Worm (Caenorhabditis elegans) whole organism, L4 larva: ENCODE measurements around the gene ser-7.

ENCODE experiments used
- R02D3.7 ChIP-seq: fragments of 150-350 bp; sonication (generic microtip); optimal IDR thresholded peaks from 3 replicates; lab custom pipeline; 2014; ENCODE audit warnings: missing biosample characterization, missing genetic modification characterization
- T26A8.4 ChIP-seq: fragments of 200-800 bp; sonication (Bioruptor generic); IDR thresholded peaks from 2 replicates; pipeline ENCODE4 v1.3.6; 2022; ENCODE audit warnings: missing genetic modification characterization, missing compliant biosample characterization
- aha-1 ChIP-seq: fragments of 150-350 bp; peaks from one replicate; lab custom pipeline; 2014; ENCODE audit warnings: missing biosample characterization, missing genetic modification characterization
- ama-1 ChIP-seq: fragments of 150-350 bp; optimal IDR thresholded peaks from 2 replicates; lab custom pipeline; 2014; ENCODE audit warnings: inconsistent platforms, mixed read lengths
- ceh-62 ChIP-seq: sonication (generic microtip); optimal IDR thresholded peaks from 2 replicates; lab custom pipeline; 2017; ENCODE audit warnings: missing biosample characterization, missing genetic modification characterization
- ces-1 ChIP-seq: fragments of 150-350 bp; sonication (generic microtip); optimal IDR thresholded peaks from 4 replicates; lab custom pipeline; 2014; ENCODE audit warnings: missing biosample characterization, missing genetic modification reagents, missing genetic modification characterization
- fkh-10 ChIP-seq: fragments of 150-350 bp; optimal IDR thresholded peaks from 2 replicates; lab custom pipeline; 2014; ENCODE audit warnings: missing biosample characterization, missing genetic modification reagents, missing genetic modification characterization
- fos-1 ChIP-seq: fragments of 150-350 bp; optimal IDR thresholded peaks from 2 replicates; lab custom pipeline; 2014; ENCODE audit warnings: missing biosample characterization, missing genetic modification characterization
- hlh-11 ChIP-seq: fragments of 200-800 bp; sonication (Bioruptor generic); optimal IDR thresholded peaks from 2 replicates; lab custom pipeline; 2018; ENCODE audit warnings: mild to moderate bottlenecking, missing genetic modification characterization, missing compliant biosample characterization
- lin-1 ChIP-seq: fragments of 200-800 bp; sonication (Bioruptor generic); IDR thresholded peaks from 2 replicates; pipeline ENCODE4 v1.3.6; 2022; ENCODE audit warnings: missing genetic modification reagents, missing genetic modification characterization, missing compliant biosample characterization
- lsy-2 ChIP-seq, 2 experiments: fragments of 150-350 bp in 1 of 2; sonication (generic microtip) in 1 of 2; optimal IDR thresholded peaks; 2 replicates each; lab custom pipeline; 2014 to 2017; ENCODE audit warnings: missing biosample characterization in 2 of 2, missing genetic modification characterization in 2 of 2
- madf-5 ChIP-seq, 2 experiments: fragments of 200-800 bp; sonication (Bioruptor generic); IDR thresholded peaks; 2 replicates each; pipeline ENCODE4 v1.3.6; 2022; ENCODE audit warnings: missing compliant biosample characterization in 2 of 2, missing genetic modification characterization in 2 of 2
- madf-9 ChIP-seq: fragments of 200-800 bp; sonication (Bioruptor generic); conservative IDR thresholded peaks from 2 replicates; pipeline ENCODE4 v1.3.6; 2022; ENCODE audit warnings: missing genetic modification reagents, missing genetic modification characterization, missing compliant biosample characterization
- mdt-29 ChIP-seq: fragments of 200-800 bp; sonication (Bioruptor generic); IDR thresholded peaks from 2 replicates; pipeline ENCODE4 v1.3.6; 2022; ENCODE audit warnings: missing genetic modification reagents, missing genetic modification characterization, missing compliant biosample characterization
- mes-2 ChIP-seq: sonication (generic microtip); optimal IDR thresholded peaks from 2 replicates; lab custom pipeline; 2016; ENCODE audit warnings: missing genotype, mild to moderate bottlenecking, missing genetic modification characterization, missing compliant biosample characterization; ENCODE audit not compliant: poor library complexity, severe bottlenecking
- nhr-10 ChIP-seq: fragments of 150-350 bp; optimal IDR thresholded peaks from 2 replicates; lab custom pipeline; 2014; ENCODE audit warnings: missing biosample characterization, missing genetic modification characterization
- nhr-25 ChIP-seq: sonication (generic microtip); optimal IDR thresholded peaks from 2 replicates; lab custom pipeline; 2017; ENCODE audit warnings: missing genetic modification characterization, mild to moderate bottlenecking, missing compliant biosample characterization, antibody characterized with exemption, moderate library complexity, borderline replicate concordance; ENCODE audit not compliant: insufficient read depth
- nhr-48 ChIP-seq: sonication (generic microtip); optimal IDR thresholded peaks from 2 replicates; lab custom pipeline; 2016; ENCODE audit warnings: mild to moderate bottlenecking, missing genetic modification characterization, missing compliant biosample characterization
- php-3 ChIP-seq: fragments of 200-800 bp; sonication (Bioruptor generic); IDR thresholded peaks from 2 replicates; pipeline ENCODE4 v1.3.6; 2022; ENCODE audit warnings: missing genetic modification reagents, missing genetic modification characterization, missing compliant biosample characterization
- rbr-2 ChIP-seq: sonication (generic microtip); optimal IDR thresholded peaks from 2 replicates; lab custom pipeline; 2016; ENCODE audit warnings: missing genotype, missing genetic modification characterization, missing compliant biosample characterization
- saeg-2 ChIP-seq: fragments of 200-800 bp; sonication (Bioruptor generic); IDR thresholded peaks from 2 replicates; pipeline ENCODE4 v1.3.6; 2022; ENCODE audit warnings: missing genetic modification reagents, missing genetic modification characterization, missing compliant biosample characterization
- set-16 ChIP-seq: fragments of 200-800 bp; sonication (Bioruptor generic); IDR thresholded peaks from 2 replicates; pipeline ENCODE4 v1.3.6; 2022; ENCODE audit warnings: missing genetic modification reagents, missing genetic modification characterization, missing compliant biosample characterization
- skn-1 ChIP-seq: fragments of 150-350 bp; optimal IDR thresholded peaks from 2 replicates; lab custom pipeline; 2014; ENCODE audit warnings: missing biosample characterization, missing genetic modification characterization
- snpc-4 ChIP-seq: fragments of 150-350 bp; optimal IDR thresholded peaks from 2 replicates; lab custom pipeline; 2014; ENCODE audit warnings: missing biosample characterization, missing genetic modification characterization
- spr-1 ChIP-seq: sonication (generic microtip); optimal IDR thresholded peaks from 2 replicates; lab custom pipeline; 2016; ENCODE audit warnings: mild to moderate bottlenecking, missing genetic modification characterization, missing compliant biosample characterization
- spr-3 ChIP-seq: fragments of 200-800 bp; sonication (Bioruptor generic); optimal IDR thresholded peaks from 2 replicates; lab custom pipeline; 2018; ENCODE audit warnings: mild to moderate bottlenecking, missing genetic modification characterization, missing compliant biosample characterization
- unc-39 ChIP-seq: sonication (generic microtip); optimal IDR thresholded peaks from 2 replicates; lab custom pipeline; 2017; ENCODE audit warnings: missing biosample characterization, missing genetic modification characterization
- unc-62 ChIP-seq, 3 experiments: fragments of 150-350 bp in 1 of 3; sonication (generic microtip); optimal IDR thresholded peaks in 2 of 3; peaks in 1 of 3; 1 replicate in 1 of 3; 2 replicates in 2 of 3; lab custom pipeline; 2014 to 2017; ENCODE audit warnings: missing biosample characterization in 3 of 3, missing genetic modification characterization in 3 of 3, missing genetic modification reagents in 3 of 3, missing genotype in 1 of 3
- zip-11 ChIP-seq: fragments of 200-800 bp; sonication (Bioruptor generic); IDR thresholded peaks from 2 replicates; pipeline ENCODE4 v1.3.6; 2022; ENCODE audit warnings: missing genetic modification characterization, missing compliant biosample characterization
- zip-2 ChIP-seq: fragments of 150-350 bp; optimal IDR thresholded peaks from 2 replicates; lab custom pipeline; 2014; ENCODE audit warnings: missing biosample characterization, missing genetic modification characterization
- ztf-11 ChIP-seq: fragments of 150-350 bp; optimal IDR thresholded peaks from 2 replicates; lab custom pipeline; 2014; ENCODE audit warnings: missing biosample characterization, missing genetic modification characterization
- ztf-7 ChIP-seq: fragments of 150-350 bp; optimal IDR thresholded peaks from 2 replicates; lab custom pipeline; 2014; ENCODE audit warnings: missing biosample characterization, missing genetic modification characterization

The ser-7 gene

DNA sequence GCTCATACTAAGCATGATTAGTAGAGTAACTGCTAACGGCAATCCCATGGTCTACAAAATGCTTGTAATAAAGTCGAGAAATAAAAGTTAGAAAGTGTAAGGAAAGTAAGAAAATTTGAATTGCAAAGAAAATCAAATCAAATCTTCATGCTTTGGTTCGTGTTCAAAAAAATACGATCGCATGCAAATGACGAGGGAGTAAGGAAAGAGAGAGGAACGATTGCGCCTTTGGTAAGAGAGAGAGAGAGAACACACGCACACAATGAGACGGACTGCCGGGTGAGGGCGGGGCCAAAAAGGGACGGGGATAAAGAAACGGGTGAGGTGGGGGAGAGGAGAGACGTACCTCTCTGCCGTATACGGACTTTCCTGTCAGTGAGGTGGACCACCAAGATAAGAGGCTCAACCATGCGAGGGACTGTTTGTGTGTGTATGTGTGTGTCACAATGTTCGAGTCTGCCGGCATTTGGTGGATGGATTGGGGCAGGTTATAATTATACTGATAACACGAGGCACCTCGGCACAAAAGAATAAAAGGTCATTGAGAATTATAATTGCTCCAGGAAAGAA is 32.5 kb downstream of the ser-7 start, which contains the start of gene igcm-3 (continued):
- TF ChIP-seq fos-1 (tag; lab: Kevin White, UChicago) (no peak), lin-1 (GFP tag; lab: Robert Waterston, UW) (no peak), ztf-11 (no peak), mes-2 (tag; lab: Kevin White, UChicago) (peak; percentile 7), saeg-2 (GFP tag; lab: Robert Waterston, UW) (no peak), rbr-2 (tag; lab: Kevin White, UChicago) (no peak), madf-9 (no peak), nhr-48 (tag; lab: Kevin White, UChicago) (no peak), zip-2 (tag; lab: Kevin White, UChicago) (no peak), hlh-11 (tag; lab: Kevin White, UChicago) (no peak), set-16 (GFP tag; lab: Robert Waterston, UW) (0 out of 2 replicates have a peak, but pooled peaks have one; percentile 30), ama-1 (lab: Kevin White, UChicago) (no peak), spr-1 (tag; lab: Kevin White, UChicago) (no peak)

DNA sequence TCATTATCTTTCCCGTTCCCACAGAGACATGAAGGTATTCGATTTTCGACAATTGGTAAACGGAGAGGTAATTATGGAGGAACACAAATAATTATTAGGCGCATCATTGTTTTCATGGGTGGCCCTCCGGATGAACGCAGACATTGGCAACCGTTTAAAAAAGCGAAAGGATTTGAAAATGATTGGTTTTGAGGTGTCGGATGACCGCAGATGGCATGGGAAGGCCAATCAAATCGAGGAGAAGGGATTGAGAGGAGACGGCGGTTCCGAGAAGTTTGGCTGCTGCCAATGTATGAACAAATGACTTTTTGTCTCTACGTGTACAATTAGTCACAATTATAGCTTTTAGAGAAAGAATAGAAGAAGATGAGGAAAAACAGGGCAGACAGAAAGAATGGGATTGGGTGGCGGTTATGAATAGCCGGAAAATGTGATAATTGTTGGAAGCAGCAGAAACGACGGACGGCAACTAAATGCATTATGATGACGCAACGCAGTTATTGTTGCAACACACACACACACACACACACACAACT is 34.2 kb downstream of the ser-7 start:
- TF ChIP-seq hlh-11 (tag; lab: Kevin White, UChicago) (no peak), skn-1 (tag; lab: Kevin White, UChicago) (no peak), rbr-2 (tag; lab: Kevin White, UChicago) (no peak), mdt-29 (GFP tag; lab: Robert Waterston, UW) (no peak), lsy-2 (tag; optimal IDR thresholded peaks at IDR 0.05; lab: Kevin White, UChicago) (no peak), unc-62 (GFP tag; optimal IDR thresholded peaks at IDR 0.05 in 1 of 2; lab: Kevin White, UChicago) (peak in 1 of 2 experiments; percentile 48), unc-62 (tag; optimal IDR thresholded peaks at IDR 0.05; lab: Kevin White, UChicago) (no peak), php-3 (GFP tag; lab: Robert Waterston, UW) (no peak), madf-9 (no peak), T26A8.4 (GFP tag; lab: Robert Waterston, UW) (no peak), nhr-25 (tag; lab: Kevin White, UChicago) (peak; percentile 0), unc-39 (tag; lab: Kevin White, UChicago) (no peak), ceh-62 (no peak), R02D3.7 (tag; lab: Kevin White, UChicago) (no peak), ces-1 (GFP tag; lab: Kevin White, UChicago) (no peak), aha-1 (peak; percentile 44)

DNA sequence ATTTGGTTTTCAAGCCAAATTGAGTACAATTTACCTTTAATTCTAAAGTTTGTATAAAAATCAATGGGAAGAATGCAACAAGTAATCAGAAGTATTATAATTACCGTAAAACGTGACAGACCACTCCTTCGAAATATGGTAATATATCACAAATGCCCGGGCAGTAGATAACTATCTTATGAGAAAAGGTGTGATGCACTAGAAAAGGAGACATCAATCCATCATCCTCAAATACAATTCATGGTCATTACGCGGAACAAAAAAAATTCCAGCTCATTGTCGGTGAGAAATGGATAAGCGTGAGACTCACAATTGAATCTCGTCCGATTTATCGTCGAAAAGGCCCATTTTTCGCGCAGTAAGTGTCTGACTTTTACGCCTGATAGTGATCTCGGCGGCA is 35.8 kb downstream of the ser-7 start:
- TF ChIP-seq aha-1 (no peak), unc-62 (GFP tag; optimal IDR thresholded peaks at IDR 0.05 in 1 of 2; lab: Kevin White, UChicago) (peak in 1 of 2 experiments; percentile 72), unc-62 (tag; optimal IDR thresholded peaks at IDR 0.05; lab: Kevin White, UChicago) (no peak), snpc-4 (tag; lab: Kevin White, UChicago) (no peak), spr-3 (no peak), ztf-7 (tag; lab: Kevin White, UChicago) (no peak), zip-11 (GFP tag; lab: Robert Waterston, UW) (no peak)

DNA sequence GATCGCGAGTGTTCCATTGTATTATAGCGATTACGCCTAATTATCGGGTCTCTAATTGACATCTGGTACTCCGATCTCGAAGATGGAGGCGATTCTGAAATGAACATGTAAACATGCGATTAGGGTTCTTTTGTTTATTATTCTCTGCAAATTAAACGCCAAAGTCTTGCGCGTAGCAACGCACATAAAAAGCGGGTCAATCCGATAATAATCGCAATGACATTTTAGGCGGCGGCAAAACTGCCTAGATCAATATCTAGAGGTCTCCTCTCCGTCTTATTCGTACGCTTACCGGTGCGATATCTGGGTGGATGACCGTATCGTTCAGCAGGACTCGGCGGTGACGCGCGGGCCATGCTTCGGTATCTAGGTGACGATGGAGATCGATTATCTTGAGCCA is 39.6 kb downstream of the ser-7 start:
- TF ChIP-seq nhr-10 (tag; lab: Kevin White, UChicago) (no peak), lsy-2 (tag; optimal IDR thresholded peaks at IDR 0.05; lab: Kevin White, UChicago) (no peak), madf-5 (GFP tag; IDR thresholded peaks at IDR 0.05; lab: Robert Waterston, UW) (no peak), mes-2 (tag; lab: Kevin White, UChicago) (peak; percentile 2)

DNA sequence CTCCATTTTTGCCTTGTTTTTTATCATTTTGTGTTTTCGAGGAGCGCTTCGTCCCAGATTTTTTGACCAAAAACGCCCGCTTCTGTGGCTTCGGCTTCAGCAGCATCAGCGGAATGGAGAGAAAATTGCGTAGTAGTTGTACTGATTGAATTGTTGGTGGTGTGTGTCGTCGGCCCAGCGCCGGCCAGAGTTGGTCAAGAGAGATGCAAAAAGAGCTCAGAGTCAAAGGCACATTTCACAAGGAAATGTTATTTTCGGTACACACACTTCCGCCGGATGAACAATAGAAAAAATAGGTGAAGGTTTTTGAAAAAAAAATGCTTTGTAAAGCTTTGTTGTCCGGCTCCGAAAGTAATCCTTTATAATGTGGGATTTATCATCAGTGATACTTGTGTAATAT is 54.3 kb downstream of the ser-7 start:
- TF ChIP-seq aha-1 (no peak), fkh-10 (peak; percentile 77), unc-62 (GFP tag; optimal IDR thresholded peaks at IDR 0.05 in 1 of 2; lab: Kevin White, UChicago) (no peak), unc-62 (tag; optimal IDR thresholded peaks at IDR 0.05; lab: Kevin White, UChicago) (no peak)
